Worm (Caenorhabditis elegans) whole organism, early embryonic: ENCODE results near the gene C53B4.3.

Source experiments
- F13C5.2 ChIP-seq: sonication (generic microtip); optimal IDR thresholded peaks from 2 replicates; lab custom pipeline; 2017; ENCODE audit warnings: mild to moderate bottlenecking, missing genetic modification characterization, inconsistent platforms, missing compliant biosample characterization
- ceh-36 ChIP-seq: sonication (generic microtip); optimal IDR thresholded peaks from 2 replicates; lab custom pipeline; 2016; ENCODE audit warnings: missing genetic modification characterization, inconsistent platforms, missing compliant biosample characterization
- flt-1 ChIP-seq: fragments of 200-800 bp; sonication (Bioruptor generic); IDR thresholded peaks from 2 replicates; pipeline ENCODE4 v1.3.6; 2022; ENCODE audit warnings: missing genetic modification characterization, missing compliant biosample characterization
- scrt-1 ChIP-seq: fragments of 200-800 bp; sonication (Bioruptor generic); IDR thresholded peaks from 2 replicates; pipeline ENCODE4 v1.3.6; 2022; ENCODE audit warnings: missing genetic modification characterization, missing compliant biosample characterization
- tbx-11 ChIP-seq: fragments of 200-800 bp; sonication (Bioruptor generic); IDR thresholded peaks from 2 replicates; pipeline ENCODE4 v1.3.6; 2022; ENCODE audit warnings: missing genetic modification characterization, missing compliant biosample characterization

DNA sequence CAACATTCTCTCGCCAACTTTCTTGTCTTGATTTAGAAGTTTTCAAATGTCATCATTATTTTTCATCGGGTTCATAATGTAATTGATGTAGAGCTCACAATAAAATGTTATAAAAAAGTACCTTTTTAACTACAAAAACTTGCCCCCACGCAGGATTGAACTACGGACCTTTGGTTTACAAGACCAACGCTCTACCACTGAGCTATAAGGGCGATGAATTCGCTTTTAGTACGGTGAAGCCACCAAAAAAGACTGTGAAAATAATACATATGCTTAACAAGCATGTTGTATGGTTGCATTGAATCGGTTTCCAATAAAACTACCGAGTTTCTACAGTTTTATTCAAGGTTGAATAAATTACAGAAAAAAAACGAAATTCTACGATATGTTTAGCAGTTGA lies 27.2 kb upstream of the C53B4.3 start:
- TF ChIP-seq flt-1 (GFP tag; lab: Robert Waterston, UW): no peak
- TF ChIP-seq scrt-1 (GFP tag; lab: Robert Waterston, UW): no peak
- TF ChIP-seq ceh-36 (tag; lab: Kevin White, UChicago): no peak
- no peak for TF ChIP-seq F13C5.2 (tag; lab: Kevin White, UChicago)
- TF ChIP-seq tbx-11 (GFP tag; lab: Robert Waterston, UW): no peak
